Worm (Caenorhabditis elegans) whole organism, mixed stage, embryonic: ENCODE measurements around the gene F58H1.2.

Source experiments
- M03D4.4 ChIP-seq: sonication (generic microtip); optimal IDR thresholded peaks from 2 replicates; lab custom pipeline; 2017; ENCODE audit warnings: mild to moderate bottlenecking, missing genetic modification characterization, missing compliant biosample characterization
- bed-3 ChIP-seq: fragments of 200-800 bp; sonication (Bioruptor generic); optimal IDR thresholded peaks from 3 replicates; lab custom pipeline; 2018; ENCODE audit warnings: mild to moderate bottlenecking, missing genetic modification characterization, moderate library complexity, missing compliant biosample characterization
- ceh-39 ChIP-seq: fragments of 150-350 bp; optimal IDR thresholded peaks from 2 replicates; lab custom pipeline; 2014; ENCODE audit warnings: missing biosample characterization, missing genetic modification characterization
- ceh-43 ChIP-seq: fragments of 200-800 bp; sonication (Bioruptor generic); optimal IDR thresholded peaks from 2 replicates; lab custom pipeline; 2018; ENCODE audit warnings: mild to moderate bottlenecking, missing genetic modification characterization, moderate library complexity, missing compliant biosample characterization
- ceh-83 ChIP-seq: fragments of 200-800 bp; sonication (Bioruptor generic); optimal IDR thresholded peaks from 2 replicates; lab custom pipeline; 2018; ENCODE audit warnings: mild to moderate bottlenecking, missing genetic modification characterization, missing compliant biosample characterization
- ces-1 ChIP-seq: fragments of 150-350 bp; optimal IDR thresholded peaks from 2 replicates; lab custom pipeline; 2014; ENCODE audit warnings: missing biosample characterization, missing genetic modification reagents, missing genetic modification characterization
- cnd-1 ChIP-seq: fragments of 200-800 bp; sonication (Bioruptor generic); optimal IDR thresholded peaks from 2 replicates; lab custom pipeline; 2018; ENCODE audit warnings: mild to moderate bottlenecking, missing genetic modification characterization, missing compliant biosample characterization
- drap-1 ChIP-seq: fragments of 200-800 bp; sonication (Bioruptor generic); optimal IDR thresholded peaks from 3 replicates; lab custom pipeline; 2018; ENCODE audit warnings: mild to moderate bottlenecking, missing genetic modification characterization, missing compliant biosample characterization
- elt-1 ChIP-seq: sonication (generic microtip); optimal IDR thresholded peaks from 2 replicates; lab custom pipeline; 2017; ENCODE audit warnings: missing genetic modification characterization, mild to moderate bottlenecking, missing compliant biosample characterization, antibody characterized with exemption, moderate library complexity, borderline replicate concordance; ENCODE audit not compliant: insufficient read depth
- flh-1 ChIP-seq: fragments of 200-800 bp; sonication (Bioruptor generic); optimal IDR thresholded peaks from 2 replicates; lab custom pipeline; 2018; ENCODE audit warnings: mild to moderate bottlenecking, missing genetic modification characterization, moderate library complexity, missing compliant biosample characterization
- ham-2 ChIP-seq: fragments of 200-800 bp; sonication (Bioruptor generic); optimal IDR thresholded peaks from 2 replicates; lab custom pipeline; 2018; ENCODE audit warnings: mild to moderate bottlenecking, missing genetic modification characterization, missing compliant biosample characterization
- hlh-1 ChIP-seq: fragments of 150-350 bp; optimal IDR thresholded peaks from 2 replicates; lab custom pipeline; 2014; ENCODE audit warnings: missing biosample characterization, missing genetic modification reagents, missing genetic modification characterization
- lin-32 ChIP-seq: fragments of 200-800 bp; sonication (Bioruptor generic); optimal IDR thresholded peaks from 2 replicates; lab custom pipeline; 2018; ENCODE audit warnings: mild to moderate bottlenecking, missing genetic modification characterization, missing compliant biosample characterization
- lsy-2 ChIP-seq: fragments of 150-350 bp; optimal IDR thresholded peaks from 2 replicates; lab custom pipeline; 2014; ENCODE audit warnings: missing biosample characterization, missing genetic modification characterization
- mab-5 ChIP-seq: fragments of 150-350 bp; optimal IDR thresholded peaks from 2 replicates; lab custom pipeline; 2014; ENCODE audit warnings: missing biosample characterization, missing genetic modification characterization
- mep-1 ChIP-seq: fragments of 150-350 bp; optimal IDR thresholded peaks from 2 replicates; lab custom pipeline; 2017; ENCODE audit warnings: missing biosample characterization, missing genetic modification reagents, missing genetic modification characterization, inconsistent platforms
- mls-2 ChIP-seq: sonication (generic microtip); optimal IDR thresholded peaks from 2 replicates; lab custom pipeline; 2016; ENCODE audit warnings: mild to moderate bottlenecking, missing genetic modification characterization, moderate library complexity, missing compliant biosample characterization
- nhr-12 ChIP-seq: fragments of 150-350 bp; optimal IDR thresholded peaks from 2 replicates; lab custom pipeline; 2014; ENCODE audit warnings: missing biosample characterization, missing genetic modification characterization
- nhr-2 ChIP-seq: fragments of 150-350 bp; optimal IDR thresholded peaks from 2 replicates; lab custom pipeline; 2014; ENCODE audit warnings: missing biosample characterization, missing genetic modification characterization
- nhr-237 ChIP-seq: fragments of 150-350 bp; optimal IDR thresholded peaks from 2 replicates; lab custom pipeline; 2014; ENCODE audit warnings: missing biosample characterization, missing genetic modification characterization
- nhr-28 ChIP-seq: fragments of 150-350 bp; optimal IDR thresholded peaks from 2 replicates; lab custom pipeline; 2014; ENCODE audit warnings: missing biosample characterization, missing genetic modification characterization
- nhr-76 ChIP-seq: sonication (generic microtip); optimal IDR thresholded peaks from 2 replicates; lab custom pipeline; 2017; ENCODE audit warnings: missing biosample characterization, missing genetic modification characterization
- pha-4 ChIP-seq: fragments of 150-350 bp; optimal IDR thresholded peaks from 2 replicates; lab custom pipeline; 2018; ENCODE audit warnings: missing biosample characterization, missing genetic modification reagents, missing genetic modification characterization
- sem-2 ChIP-seq: fragments of 200-800 bp; sonication (Bioruptor generic); optimal IDR thresholded peaks from 2 replicates; lab custom pipeline; 2018; ENCODE audit warnings: mild to moderate bottlenecking, missing genetic modification characterization, missing compliant biosample characterization
- snpc-4 ChIP-seq: fragments of 150-350 bp; optimal IDR thresholded peaks from 2 replicates; lab custom pipeline; 2014; ENCODE audit warnings: missing biosample characterization, missing genetic modification characterization
- sptf-1 ChIP-seq: sonication (generic microtip); optimal IDR thresholded peaks from 2 replicates; lab custom pipeline; 2017; ENCODE audit warnings: mild to moderate bottlenecking, missing genetic modification characterization, moderate library complexity, missing compliant biosample characterization
- tbx-8 ChIP-seq: fragments of 200-800 bp; sonication (Bioruptor generic); optimal IDR thresholded peaks from 2 replicates; lab custom pipeline; 2018; ENCODE audit warnings: mild to moderate bottlenecking, missing genetic modification characterization, moderate library complexity, missing compliant biosample characterization
- unc-120 ChIP-seq: sonication (generic microtip); optimal IDR thresholded peaks from 2 replicates; lab custom pipeline; 2017; ENCODE audit warnings: missing genetic modification characterization, missing compliant biosample characterization; ENCODE audit not compliant: poor library complexity, severe bottlenecking
- unc-39 ChIP-seq: fragments of 150-350 bp; optimal IDR thresholded peaks from 2 replicates; lab custom pipeline; 2014; ENCODE audit warnings: missing biosample characterization, missing genetic modification characterization
- unc-62 ChIP-seq: fragments of 150-350 bp; optimal IDR thresholded peaks from 2 replicates; lab custom pipeline; 2014; ENCODE audit warnings: missing biosample characterization, missing genetic modification reagents, missing genetic modification characterization
- zip-8 ChIP-seq: fragments of 150-350 bp; optimal IDR thresholded peaks from 2 replicates; lab custom pipeline; 2014; ENCODE audit warnings: missing biosample characterization, missing genetic modification characterization
- ztf-11 ChIP-seq: fragments of 150-350 bp; optimal IDR thresholded peaks from 2 replicates; lab custom pipeline; 2014; ENCODE audit warnings: missing biosample characterization, missing genetic modification characterization

The F58H1.2 gene

ce11 chrV:11934848-11935247, 6.0 kb downstream of the F58H1.2 start, which contains the start of gene F58H1.8:
Gene F58H1.8 (plus strand): TSS chrV:11935148.
- no peak for TF ChIP-seq nhr-28 (tag; lab: Kevin White, UChicago)
- no peak for TF ChIP-seq ztf-11 (tag; lab: Kevin White, UChicago)
- TF ChIP-seq ceh-39 (tag; lab: Kevin White, UChicago) = no peak
- no peak for TF ChIP-seq sptf-1 (tag; lab: Kevin White, UChicago)
- no peak for TF ChIP-seq M03D4.4
- TF ChIP-seq lin-32 = no peak
- TF ChIP-seq flh-1 (GFP tag; lab: Kevin White, UChicago) = no peak
- TF ChIP-seq zip-8 (tag; lab: Kevin White, UChicago) = no peak
- TF ChIP-seq snpc-4 (tag; lab: Kevin White, UChicago) = no peak
- TF ChIP-seq lsy-2 (tag; lab: Kevin White, UChicago) = no peak
- no peak for TF ChIP-seq mab-5
- no peak for TF ChIP-seq tbx-8
- no peak for TF ChIP-seq cnd-1 (tag; lab: Kevin White, UChicago)
- TF ChIP-seq nhr-237 (tag; lab: Kevin White, UChicago) = no peak
- no peak for TF ChIP-seq nhr-12
- no peak for TF ChIP-seq bed-3 (GFP tag; lab: Kevin White, UChicago)
- no peak for TF ChIP-seq unc-62 (GFP tag; lab: Kevin White, UChicago)

ce11 chrV:11937710-11938109, 8.8 kb downstream of the F58H1.2 start, which contains the start of gene gpla-1:
Gene gpla-1 (minus strand): TSS chrV:11937810.
- TF ChIP-seq lsy-2 (tag; lab: Kevin White, UChicago) (no peak), nhr-76 (tag; lab: Kevin White, UChicago) (no peak), ham-2 (no peak), nhr-12 (no peak), pha-4 (tag; lab: Kevin White, UChicago) (no peak), nhr-237 (tag; lab: Kevin White, UChicago) (no peak), snpc-4 (tag; lab: Kevin White, UChicago) (no peak), unc-120 (tag; lab: Kevin White, UChicago) (no peak), zip-8 (tag; lab: Kevin White, UChicago) (no peak), ceh-43 (GFP tag; lab: Kevin White, UChicago) (no peak), ceh-83 (GFP tag; lab: Kevin White, UChicago) (no peak), nhr-2 (tag; lab: Kevin White, UChicago) (no peak), cnd-1 (tag; lab: Kevin White, UChicago) (no peak), hlh-1 (no peak), bed-3 (GFP tag; lab: Kevin White, UChicago) (no peak), sem-2 (GFP tag; lab: Kevin White, UChicago) (no peak), sptf-1 (tag; lab: Kevin White, UChicago) (no peak), unc-39 (tag; lab: Kevin White, UChicago) (no peak)
- TF ChIP-seq, all 35 proteins: peak for 0

ce11 chrV:11940329-11940728, 11.4 kb downstream of the F58H1.2 start:
- no peak for TF ChIP-seq elt-1 (tag; lab: Kevin White, UChicago)
- no peak for TF ChIP-seq ces-1 (GFP tag; lab: Kevin White, UChicago)
- TF ChIP-seq ceh-39 (tag; lab: Kevin White, UChicago) = no peak
- TF ChIP-seq, all 35 proteins: peak for 0

- TF ChIP-seq mab-5 = no peak
- TF ChIP-seq zip-8 (tag; lab: Kevin White, UChicago) = peak; percentile 68
These were observed 12.8 kb downstream of the F58H1.2 start for ce11 chrV:11941664-11942063.

- TF ChIP-seq hlh-1 (no peak), ztf-11 (tag; lab: Kevin White, UChicago) (no peak), unc-39 (tag; lab: Kevin White, UChicago) (no peak), unc-62 (GFP tag; lab: Kevin White, UChicago) (no peak), mls-2 (tag; lab: Kevin White, UChicago) (no peak), ceh-39 (tag; lab: Kevin White, UChicago) (no peak), mab-5 (no peak), nhr-76 (tag; lab: Kevin White, UChicago) (no peak), zip-8 (tag; lab: Kevin White, UChicago) (no peak), drap-1 (GFP tag; lab: Kevin White, UChicago) (no peak), nhr-237 (tag; lab: Kevin White, UChicago) (no peak), ces-1 (GFP tag; lab: Kevin White, UChicago) (no peak), lin-32 (no peak), nhr-2 (tag; lab: Kevin White, UChicago) (no peak), mep-1 (tag; lab: Kevin White, UChicago) (no peak)
These were observed 13.4 kb downstream of the F58H1.2 start, which contains the start of gene F58H1.6 for ce11 chrV:11942325-11942724. Gene F58H1.6 (plus strand): TSS chrV:11942625.
